Worm (Caenorhabditis elegans) whole organism, late embryonic: ENCODE measurements around the gene qui-1.

Experiments
- fkh-10 ChIP-seq: fragments of 150-350 bp; optimal IDR thresholded peaks from 2 replicates; lab custom pipeline; 2014; ENCODE audit warnings: missing biosample characterization, missing genetic modification reagents, missing genetic modification characterization
- sox-2 ChIP-seq: fragments of 200-800 bp; sonication (Bioruptor generic); IDR thresholded peaks from 2 replicates; pipeline ENCODE4 v1.3.6; 2022; ENCODE audit warnings: missing genetic modification reagents, missing genetic modification characterization, missing compliant biosample characterization
- sox-4 ChIP-seq: sonication (generic microtip); optimal IDR thresholded peaks from 2 replicates; lab custom pipeline; 2017; ENCODE audit warnings: mild to moderate bottlenecking, missing genetic modification characterization, inconsistent platforms, missing compliant biosample characterization
- ttx-3 ChIP-seq: sonication (generic microtip); optimal IDR thresholded peaks from 2 replicates; lab custom pipeline; 2016; ENCODE audit warnings: missing genetic modification reagents, missing genetic modification characterization, missing compliant biosample characterization

ce11 chrIV:13593351-13593750 is 31.7 kb downstream of the qui-1 start, which contains the start of gene Y45F10B.3:
- TF ChIP-seq fkh-10 (GFP tag; lab: Kevin White, UChicago) (no peak), sox-2 (GFP tag; lab: Robert Waterston, UW) (no peak), sox-4 (no peak), ttx-3 (tag; lab: Kevin White, UChicago) (no peak)
